Worm (Caenorhabditis elegans) whole organism, late embryonic: ENCODE data around the gene pct-1.
A peak's percentile ranks its signal among the peaks of the same experiment; 100 is the strongest.

ENCODE experiments used
- C08G9.2 ChIP-seq: sonication (generic microtip); optimal IDR thresholded peaks from 2 replicates; lab custom pipeline; 2016; ENCODE audit warnings: mild to moderate bottlenecking, missing genetic modification characterization, moderate library complexity, missing compliant biosample characterization
- K02D7.2 ChIP-seq: sonication (generic microtip); optimal IDR thresholded peaks from 2 replicates; lab custom pipeline; 2017; ENCODE audit warnings: mild to moderate bottlenecking, missing genetic modification characterization, missing compliant biosample characterization
- T23F11.4 ChIP-seq: fragments of 200-800 bp; sonication (Bioruptor generic); optimal IDR thresholded peaks from 2 replicates; lab custom pipeline; 2018; ENCODE audit warnings: mild to moderate bottlenecking, missing genetic modification characterization, missing compliant biosample characterization
- Y22D7AL.16 ChIP-seq: sonication (generic microtip); optimal IDR thresholded peaks from 2 replicates; lab custom pipeline; 2016; ENCODE audit warnings: missing genetic modification characterization, missing compliant biosample characterization
- ahr-1 ChIP-seq: sonication (generic microtip); optimal IDR thresholded peaks from 2 replicates; lab custom pipeline; 2016; ENCODE audit warnings: missing genetic modification characterization, missing compliant biosample characterization
- ceh-18 ChIP-seq: sonication (generic microtip); optimal IDR thresholded peaks from 2 replicates; lab custom pipeline; 2016; ENCODE audit warnings: missing genetic modification characterization, missing compliant biosample characterization
- ceh-19 ChIP-seq: fragments of 200-800 bp; sonication (Bioruptor generic); optimal IDR thresholded peaks from 2 replicates; lab custom pipeline; 2018; ENCODE audit warnings: mild to moderate bottlenecking, missing genetic modification characterization, missing compliant biosample characterization
- ceh-2 ChIP-seq: sonication (generic microtip); optimal IDR thresholded peaks from 2 replicates; lab custom pipeline; 2016; ENCODE audit warnings: missing genotype, missing genetic modification characterization, missing compliant biosample characterization
- ceh-31 ChIP-seq: sonication (generic microtip); optimal IDR thresholded peaks from 2 replicates; lab custom pipeline; 2016; ENCODE audit warnings: missing genetic modification characterization, missing compliant biosample characterization
- ceh-34 ChIP-seq: sonication (generic microtip); optimal IDR thresholded peaks from 2 replicates; lab custom pipeline; 2016; ENCODE audit warnings: mild to moderate bottlenecking, missing genetic modification characterization, missing compliant biosample characterization
- ceh-45 ChIP-seq: fragments of 200-800 bp; sonication (Bioruptor generic); IDR thresholded peaks from 2 replicates; pipeline ENCODE4 v1.3.6; 2022; ENCODE audit warnings: missing genetic modification reagents, missing genetic modification characterization, missing compliant biosample characterization
- ceh-48 ChIP-seq: sonication (generic microtip); optimal IDR thresholded peaks from 2 replicates; lab custom pipeline; 2016; ENCODE audit warnings: missing genetic modification characterization, inconsistent platforms, missing compliant biosample characterization
- ceh-6 ChIP-seq: fragments of 200-800 bp; sonication (Bioruptor generic); optimal IDR thresholded peaks from 2 replicates; lab custom pipeline; 2018; ENCODE audit warnings: mild to moderate bottlenecking, missing genetic modification characterization, missing compliant biosample characterization
- ceh-9 ChIP-seq: sonication (generic microtip); optimal IDR thresholded peaks from 2 replicates; lab custom pipeline; 2016; ENCODE audit warnings: mild to moderate bottlenecking, missing genetic modification characterization, inconsistent platforms, missing compliant biosample characterization
- dmd-4 ChIP-seq: sonication (generic microtip); optimal IDR thresholded peaks from 2 replicates; lab custom pipeline; 2016; ENCODE audit warnings: borderline replicate concordance, missing genetic modification characterization, missing compliant biosample characterization
- dve-1 ChIP-seq: sonication (generic microtip); optimal IDR thresholded peaks from 2 replicates; lab custom pipeline; 2017; ENCODE audit warnings: antibody characterized with exemption, mild to moderate bottlenecking, missing genetic modification characterization, missing compliant biosample characterization
- elt-2 ChIP-seq: sonication (generic microtip); optimal IDR thresholded peaks from 2 replicates; lab custom pipeline; 2016; ENCODE audit warnings: missing genetic modification reagents, missing genetic modification characterization, missing compliant biosample characterization
- elt-4 ChIP-seq: sonication (generic microtip); optimal IDR thresholded peaks from 2 replicates; lab custom pipeline; 2016; ENCODE audit warnings: missing genetic modification characterization, missing compliant biosample characterization
- ets-4 ChIP-seq: sonication (generic microtip); optimal IDR thresholded peaks from 2 replicates; lab custom pipeline; 2016; ENCODE audit warnings: missing genetic modification characterization, missing compliant biosample characterization
- hlh-13 ChIP-seq: fragments of 200-800 bp; sonication (Bioruptor generic); optimal IDR thresholded peaks from 2 replicates; lab custom pipeline; 2018; ENCODE audit warnings: mild to moderate bottlenecking, missing genetic modification characterization, missing compliant biosample characterization
- hlh-30 ChIP-seq: sonication (generic microtip); optimal IDR thresholded peaks from 2 replicates; lab custom pipeline; 2017; ENCODE audit warnings: antibody characterized with exemption, missing genetic modification characterization, missing compliant biosample characterization; ENCODE audit not compliant: insufficient read depth
- hlh-6 ChIP-seq: sonication (generic microtip); optimal IDR thresholded peaks from 2 replicates; lab custom pipeline; 2016; ENCODE audit warnings: missing genotype, missing genetic modification characterization, missing compliant biosample characterization
- hlh-8 ChIP-seq: sonication (generic microtip); optimal IDR thresholded peaks from 2 replicates; lab custom pipeline; 2016; ENCODE audit warnings: missing genotype, missing genetic modification characterization, missing compliant biosample characterization
- madf-2 ChIP-seq: sonication (generic microtip); optimal IDR thresholded peaks from 2 replicates; lab custom pipeline; 2017; ENCODE audit warnings: missing genetic modification characterization, missing compliant biosample characterization
- mec-3 ChIP-seq: sonication (generic microtip); optimal IDR thresholded peaks from 2 replicates; lab custom pipeline; 2016; ENCODE audit warnings: borderline replicate concordance, missing genetic modification characterization, missing compliant biosample characterization
- nfya-1 ChIP-seq: sonication (generic microtip); optimal IDR thresholded peaks from 2 replicates; lab custom pipeline; 2017; ENCODE audit warnings: missing genetic modification characterization, mild to moderate bottlenecking, missing compliant biosample characterization, antibody characterized with exemption, moderate library complexity
- pag-3 ChIP-seq: sonication (generic microtip); optimal IDR thresholded peaks from 2 replicates; lab custom pipeline; 2016; ENCODE audit warnings: missing compliant biosample characterization, missing genetic modification characterization, borderline replicate concordance
- pax-1 ChIP-seq: fragments of 150-350 bp; optimal IDR thresholded peaks from 2 replicates; lab custom pipeline; 2014; ENCODE audit warnings: missing biosample characterization, missing genetic modification characterization
- pqm-1 ChIP-seq: sonication (generic microtip); optimal IDR thresholded peaks from 2 replicates; lab custom pipeline; 2016; ENCODE audit warnings: missing genetic modification characterization, missing compliant biosample characterization
- ref-2 ChIP-seq: sonication (generic microtip); optimal IDR thresholded peaks from 2 replicates; lab custom pipeline; 2016; ENCODE audit warnings: missing genetic modification characterization, missing compliant biosample characterization
- rnt-1 ChIP-seq: sonication (generic microtip); optimal IDR thresholded peaks from 2 replicates; lab custom pipeline; 2016; ENCODE audit warnings: missing genetic modification characterization, missing compliant biosample characterization
- sox-2 ChIP-seq: fragments of 200-800 bp; sonication (Bioruptor generic); IDR thresholded peaks from 2 replicates; pipeline ENCODE4 v1.3.6; 2022; ENCODE audit warnings: missing genetic modification reagents, missing genetic modification characterization, missing compliant biosample characterization
- tbx-2 ChIP-seq: sonication (generic microtip); optimal IDR thresholded peaks from 2 replicates; lab custom pipeline; 2016; ENCODE audit warnings: missing genetic modification characterization, missing compliant biosample characterization
- ttx-3 ChIP-seq: sonication (generic microtip); optimal IDR thresholded peaks from 2 replicates; lab custom pipeline; 2016; ENCODE audit warnings: missing genetic modification reagents, missing genetic modification characterization, missing compliant biosample characterization
- unc-3 ChIP-seq, 2 experiments: fragments of 200-800 bp in 1 of 2; sonication (Bioruptor generic) in 1 of 2; sonication (generic microtip) in 1 of 2; conservative IDR thresholded peaks in 1 of 2; optimal IDR thresholded peaks in 1 of 2; 2 replicates each; pipeline versions ENCODE4 v1.3.6 to Lab custom; 2016 to 2022; ENCODE audit warnings: missing compliant biosample characterization in 2 of 2, missing genetic modification characterization in 2 of 2, missing genetic modification reagents in 1 of 2
- unc-42 ChIP-seq: sonication (generic microtip); optimal IDR thresholded peaks from 2 replicates; lab custom pipeline; 2016; ENCODE audit warnings: missing genotype, missing genetic modification characterization, missing compliant biosample characterization
- unc-55 ChIP-seq: sonication (generic microtip); optimal IDR thresholded peaks from 2 replicates; lab custom pipeline; 2017; ENCODE audit warnings: missing biosample characterization, missing genetic modification reagents, missing genetic modification characterization

Gene pct-1

ce11 chrIV:8133536-8133935, 42.7 kb upstream of the pct-1 start, which contains the start of gene sph-1:
Gene sph-1, minus strand, starts transcription at chrIV:8133558.
- TF ChIP-seq ets-4 (tag; lab: Kevin White, UChicago) (no peak), unc-3 (GFP tag; conservative IDR thresholded peaks at IDR 0.05; lab: Robert Waterston, UW) (no peak), unc-3 (tag; optimal IDR thresholded peaks at IDR 0.05; lab: Kevin White, UChicago) (no peak), ceh-2 (no peak), ahr-1 (tag; lab: Kevin White, UChicago) (no peak), ceh-19 (GFP tag; lab: Kevin White, UChicago) (no peak), ref-2 (tag; lab: Kevin White, UChicago) (no peak), sox-2 (GFP tag; lab: Robert Waterston, UW) (no peak), unc-55 (GFP tag; lab: Kevin White, UChicago) (no peak), pax-1 (tag; lab: Kevin White, UChicago) (peak; percentile 74), dmd-4 (tag; lab: Kevin White, UChicago) (no peak), elt-2 (tag; lab: Kevin White, UChicago) (peak; percentile 58), rnt-1 (tag; lab: Kevin White, UChicago) (no peak), pqm-1 (tag; lab: Kevin White, UChicago) (no peak), ceh-6 (GFP tag; lab: Kevin White, UChicago) (no peak), ceh-9 (tag; lab: Kevin White, UChicago) (no peak), dve-1 (tag; lab: Kevin White, UChicago) (peak; percentile 31), Y22D7AL.16 (no peak), ceh-34 (tag; lab: Kevin White, UChicago) (no peak), elt-4 (tag; lab: Kevin White, UChicago) (no peak), hlh-6 (tag; lab: Kevin White, UChicago) (no peak), hlh-8 (tag; lab: Kevin White, UChicago) (no peak)

ce11 chrIV:8136005-8136512, 40.2 kb upstream of the pct-1 start, which contains the start of the genes isp-1 and islo-1:
Gene isp-1, minus strand, starts transcription at chrIV:8136055.
Gene islo-1, plus strand, starts transcription at chrIV:8136389.
- peak; percentile 55 for TF ChIP-seq tbx-2
- no peak for TF ChIP-seq ceh-48 (tag; lab: Kevin White, UChicago)
- TF ChIP-seq unc-42 = peak; percentile 4
- TF ChIP-seq K02D7.2 (tag; lab: Kevin White, UChicago) = no peak
- peak; percentile 34 for TF ChIP-seq ceh-34 (tag; lab: Kevin White, UChicago)
- TF ChIP-seq ceh-31 (tag; lab: Kevin White, UChicago) = peak; percentile 55
- peak; percentile 41 for TF ChIP-seq hlh-30 (tag; lab: Kevin White, UChicago)
- TF ChIP-seq unc-55 (GFP tag; lab: Kevin White, UChicago) = peak; percentile 17
- TF ChIP-seq elt-2 (tag; lab: Kevin White, UChicago) = peak; percentile 36
- no peak for TF ChIP-seq pax-1 (tag; lab: Kevin White, UChicago)
- TF ChIP-seq hlh-6 (tag; lab: Kevin White, UChicago) = no peak
- TF ChIP-seq ttx-3 (tag; lab: Kevin White, UChicago) = no peak
- TF ChIP-seq ref-2 (tag; lab: Kevin White, UChicago) = peak; percentile 56
- TF ChIP-seq ahr-1 (tag; lab: Kevin White, UChicago) = no peak
- no peak for TF ChIP-seq ceh-45 (GFP tag; lab: Robert Waterston, UW)
- TF ChIP-seq nfya-1 = peak; percentile 60
- TF ChIP-seq mec-3 (tag; lab: Kevin White, UChicago) = no peak
- peak; percentile 79 for TF ChIP-seq ceh-18 (tag; lab: Kevin White, UChicago)
- no peak for TF ChIP-seq C08G9.2 (tag; lab: Kevin White, UChicago)
- peak; percentile 50 for TF ChIP-seq rnt-1 (tag; lab: Kevin White, UChicago)
- TF ChIP-seq hlh-13 (GFP tag; lab: Kevin White, UChicago) = no peak
- TF ChIP-seq, all 69 proteins: peak for 11

- no peak for TF ChIP-seq T23F11.4 (GFP tag; lab: Kevin White, UChicago)
- no peak for TF ChIP-seq ets-4 (tag; lab: Kevin White, UChicago)
- TF ChIP-seq ceh-18 (tag; lab: Kevin White, UChicago) = no peak
- no peak for TF ChIP-seq madf-2 (tag; lab: Kevin White, UChicago)
- no peak for TF ChIP-seq pag-3 (tag; lab: Kevin White, UChicago)
These were observed 39.7 kb upstream of the pct-1 start for ce11 chrIV:8136548-8136947.
